Worm (Caenorhabditis elegans) whole organism, early embryonic: ENCODE data around the gene aakg-1.

Experiments
- B0310.2 ChIP-seq: sonication (generic microtip); optimal IDR thresholded peaks from 2 replicates; lab custom pipeline; 2016; ENCODE audit warnings: mild to moderate bottlenecking, missing genetic modification characterization, missing compliant biosample characterization
- F13C5.2 ChIP-seq: sonication (generic microtip); optimal IDR thresholded peaks from 2 replicates; lab custom pipeline; 2017; ENCODE audit warnings: mild to moderate bottlenecking, missing genetic modification characterization, inconsistent platforms, missing compliant biosample characterization
- aly-1 ChIP-seq: sonication (generic microtip); optimal IDR thresholded peaks from 2 replicates; lab custom pipeline; 2016; ENCODE audit warnings: missing genetic modification characterization, missing compliant biosample characterization
- ama-1 ChIP-seq: fragments of 150-350 bp; optimal IDR thresholded peaks from 2 replicates; lab custom pipeline; 2014
- ceh-13 ChIP-seq: fragments of 200-800 bp; sonication (Bioruptor generic); optimal IDR thresholded peaks from 2 replicates; lab custom pipeline; 2018; ENCODE audit warnings: mild to moderate bottlenecking, missing genetic modification characterization, missing compliant biosample characterization
- ceh-36 ChIP-seq: sonication (generic microtip); optimal IDR thresholded peaks from 2 replicates; lab custom pipeline; 2016; ENCODE audit warnings: missing genetic modification characterization, inconsistent platforms, missing compliant biosample characterization
- ets-7 ChIP-seq: sonication (generic microtip); optimal IDR thresholded peaks from 2 replicates; lab custom pipeline; 2016; ENCODE audit warnings: missing genotype, missing genetic modification characterization, missing compliant biosample characterization
- flt-1 ChIP-seq: fragments of 200-800 bp; sonication (Bioruptor generic); IDR thresholded peaks from 2 replicates; pipeline ENCODE4 v1.3.6; 2022; ENCODE audit warnings: missing genetic modification characterization, missing compliant biosample characterization
- hmbx-1 ChIP-seq: sonication (generic microtip); optimal IDR thresholded peaks from 2 replicates; lab custom pipeline; 2016; ENCODE audit warnings: mild to moderate bottlenecking, missing genetic modification characterization, missing compliant biosample characterization
- hmg-4 ChIP-seq: fragments of 200-800 bp; sonication (Bioruptor generic); optimal IDR thresholded peaks from 2 replicates; lab custom pipeline; 2018; ENCODE audit warnings: mild to moderate bottlenecking, missing genetic modification characterization, missing compliant biosample characterization
- hnd-1 ChIP-seq: sonication (generic microtip); optimal IDR thresholded peaks from 2 replicates; lab custom pipeline; 2016; ENCODE audit warnings: missing genetic modification characterization, missing compliant biosample characterization
- pes-1 ChIP-seq: fragments of 200-800 bp; sonication (Bioruptor generic); IDR thresholded peaks from 2 replicates; pipeline ENCODE4 v1.3.6; 2022; ENCODE audit warnings: missing genetic modification reagents, missing genetic modification characterization, missing compliant biosample characterization
- scrt-1 ChIP-seq: fragments of 200-800 bp; sonication (Bioruptor generic); IDR thresholded peaks from 2 replicates; pipeline ENCODE4 v1.3.6; 2022; ENCODE audit warnings: missing genetic modification characterization, missing compliant biosample characterization
- sea-1 ChIP-seq: fragments of 200-800 bp; sonication (Bioruptor generic); conservative IDR thresholded peaks from 2 replicates; pipeline ENCODE4 v1.3.6; 2022; ENCODE audit warnings: missing genetic modification characterization, missing compliant biosample characterization
- tbx-11 ChIP-seq: fragments of 200-800 bp; sonication (Bioruptor generic); IDR thresholded peaks from 2 replicates; pipeline ENCODE4 v1.3.6; 2022; ENCODE audit warnings: missing genetic modification characterization, missing compliant biosample characterization
- tbx-37 ChIP-seq: fragments of 200-800 bp; sonication (Bioruptor generic); conservative IDR thresholded peaks from 2 replicates; pipeline ENCODE4 v1.3.6; 2022; ENCODE audit warnings: missing genetic modification reagents, missing genetic modification characterization, missing compliant biosample characterization
- tra-4 ChIP-seq: sonication (generic microtip); optimal IDR thresholded peaks from 2 replicates; lab custom pipeline; 2017; ENCODE audit warnings: missing genetic modification characterization, missing compliant biosample characterization

The aakg-1 gene

ce11 chrIII:12568962-12569361 lies 6.2 kb downstream of the aakg-1 start:
- no peak for TF ChIP-seq hmbx-1
- TF ChIP-seq tbx-11 = no peak
- no peak for TF ChIP-seq sea-1
- no peak for TF ChIP-seq hnd-1 (tag; lab: Kevin White, UChicago)
- no peak for TF ChIP-seq pes-1 (GFP tag; lab: Robert Waterston, UW)

- TF ChIP-seq tbx-37 (GFP tag; lab: Robert Waterston, UW) (no peak), hnd-1 (tag; lab: Kevin White, UChicago) (no peak), F13C5.2 (tag; lab: Kevin White, UChicago) (no peak), tra-4 (tag; lab: Kevin White, UChicago) (no peak), ama-1 (lab: Kevin White, UChicago) (no peak), ceh-13 (GFP tag; lab: Kevin White, UChicago) (no peak), ceh-36 (tag; lab: Kevin White, UChicago) (no peak), scrt-1 (GFP tag; lab: Robert Waterston, UW) (no peak), pes-1 (GFP tag; lab: Robert Waterston, UW) (no peak), ets-7 (tag; lab: Kevin White, UChicago) (no peak), flt-1 (no peak), tbx-11 (no peak), sea-1 (no peak), aly-1 (tag; lab: Kevin White, UChicago) (no peak), hmg-4 (no peak)
Observed at ce11 chrIII:12568036-12568649, 7.1 kb downstream of the aakg-1 start.

- no peak for TF ChIP-seq pes-1 (GFP tag; lab: Robert Waterston, UW)
- no peak for TF ChIP-seq ama-1 (lab: Kevin White, UChicago)
- TF ChIP-seq tra-4 (tag; lab: Kevin White, UChicago) = no peak
- no peak for TF ChIP-seq hmg-4
- TF ChIP-seq sea-1 = no peak
- TF ChIP-seq tbx-37 (GFP tag; lab: Robert Waterston, UW) = no peak
- TF ChIP-seq scrt-1 (GFP tag; lab: Robert Waterston, UW) = no peak
- no peak for TF ChIP-seq flt-1
Observed at ce11 chrIII:12565791-12566190, 9.4 kb downstream of the aakg-1 start.

- TF ChIP-seq ceh-13 (GFP tag; lab: Kevin White, UChicago) = no peak
- TF ChIP-seq ceh-36 (tag; lab: Kevin White, UChicago) = no peak
- no peak for TF ChIP-seq hmbx-1
- no peak for TF ChIP-seq scrt-1 (GFP tag; lab: Robert Waterston, UW)
- no peak for TF ChIP-seq ets-7 (tag; lab: Kevin White, UChicago)
Observed at ce11 chrIII:12562769-12563168, 12.4 kb downstream of the aakg-1 start.

ce11 chrIII:12558097-12558594 lies 17.1 kb downstream of the aakg-1 start:
- peak; percentile 12 for TF ChIP-seq hmg-4
- no peak for TF ChIP-seq sea-1
- TF ChIP-seq tbx-11 = no peak
- TF ChIP-seq aly-1 (tag; lab: Kevin White, UChicago) = peak; percentile 52

ce11 chrIII:12556104-12556503 lies 19.1 kb downstream of the aakg-1 start:
- TF ChIP-seq flt-1 (no peak), ama-1 (lab: Kevin White, UChicago) (no peak), tra-4 (tag; lab: Kevin White, UChicago) (no peak), F13C5.2 (tag; lab: Kevin White, UChicago) (no peak), ceh-36 (tag; lab: Kevin White, UChicago) (no peak), tbx-37 (GFP tag; lab: Robert Waterston, UW) (no peak), sea-1 (no peak), hmbx-1 (no peak), ets-7 (tag; lab: Kevin White, UChicago) (no peak), hmg-4 (no peak)

ce11 chrIII:12551253-12551652 lies 23.9 kb downstream of the aakg-1 start:
- no peak for TF ChIP-seq scrt-1 (GFP tag; lab: Robert Waterston, UW)

- TF ChIP-seq pes-1 (GFP tag; lab: Robert Waterston, UW) (no peak), hnd-1 (tag; lab: Kevin White, UChicago) (no peak), hmbx-1 (no peak), ceh-36 (tag; lab: Kevin White, UChicago) (no peak), sea-1 (no peak), ceh-13 (GFP tag; lab: Kevin White, UChicago) (no peak), tra-4 (tag; lab: Kevin White, UChicago) (no peak), F13C5.2 (tag; lab: Kevin White, UChicago) (no peak), hmg-4 (no peak), flt-1 (no peak), tbx-37 (GFP tag; lab: Robert Waterston, UW) (no peak), tbx-11 (no peak), aly-1 (tag; lab: Kevin White, UChicago) (no peak), ama-1 (lab: Kevin White, UChicago) (no peak), scrt-1 (GFP tag; lab: Robert Waterston, UW) (no peak), B0310.2 (tag; lab: Kevin White, UChicago) (no peak), ets-7 (tag; lab: Kevin White, UChicago) (no peak)
Observed at ce11 chrIII:12549657-12550056, 25.5 kb downstream of the aakg-1 start.

- TF ChIP-seq flt-1 (no peak), hmbx-1 (no peak), tbx-37 (GFP tag; lab: Robert Waterston, UW) (no peak), scrt-1 (GFP tag; lab: Robert Waterston, UW) (no peak), hnd-1 (tag; lab: Kevin White, UChicago) (no peak), hmg-4 (no peak), F13C5.2 (tag; lab: Kevin White, UChicago) (no peak), tra-4 (tag; lab: Kevin White, UChicago) (no peak), ceh-13 (GFP tag; lab: Kevin White, UChicago) (no peak), ama-1 (lab: Kevin White, UChicago) (no peak)
Observed at ce11 chrIII:12548441-12548840, 26.8 kb downstream of the aakg-1 start.
